Worm (Caenorhabditis elegans): ENCODE data around the gene lin-40.

Gene lin-40

DNA sequence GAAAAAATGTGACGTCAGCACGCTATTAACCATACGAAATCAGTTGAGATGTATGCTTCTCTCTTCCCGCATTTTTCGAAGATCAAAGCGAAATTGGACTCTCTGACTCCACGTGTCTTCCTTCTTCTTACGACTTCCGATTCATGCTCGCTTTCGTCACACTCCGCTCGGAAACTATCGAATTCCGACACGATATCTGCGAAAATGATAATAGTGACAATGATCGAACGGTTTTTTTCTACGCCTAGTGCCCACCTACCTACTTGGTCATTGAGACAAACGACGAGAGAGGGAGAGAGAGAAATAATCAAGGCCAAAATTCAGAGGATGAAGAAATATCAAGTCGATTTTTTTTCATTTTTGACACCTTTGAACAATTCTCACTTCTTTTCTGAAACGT, 11.1 kb upstream of the lin-40 start (continued):
- TF ChIP-seq nhr-28 (tag; optimal IDR thresholded peaks at IDR 0.05), result no peak
- TF ChIP-seq mep-1 (tag; optimal IDR thresholded peaks at IDR 0.05), result peak; percentile 12
- no peak for TF ChIP-seq C16A3.4 (tag; optimal IDR thresholded peaks at IDR 0.05)
- TF ChIP-seq blmp-1 (tag; optimal IDR thresholded peaks at IDR 0.05), result peak; percentile 72
- no peak for TF ChIP-seq irx-1 (tag; optimal IDR thresholded peaks at IDR 0.05)

DNA sequence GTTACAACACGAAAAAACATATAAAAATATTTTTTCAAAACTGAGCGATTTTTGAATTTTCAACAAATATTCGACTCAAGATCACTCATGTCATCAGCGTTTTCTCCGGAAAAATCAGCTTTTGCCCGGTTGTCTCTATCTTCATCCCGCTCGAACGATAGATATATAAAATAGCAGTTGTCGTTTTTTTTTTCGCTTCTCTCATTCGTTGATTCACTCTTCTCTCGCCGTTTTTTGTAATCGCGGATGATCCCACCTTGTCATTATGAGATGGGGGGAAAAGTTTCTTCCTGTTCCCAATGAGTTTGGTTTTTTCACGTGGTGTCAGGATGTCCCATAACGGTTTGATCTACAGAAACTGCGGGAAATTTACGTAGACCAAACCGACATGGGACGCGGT, 9.5 kb upstream of the lin-40 start:
- TF ChIP-seq lin-14 (GFP tag; optimal IDR thresholded peaks at IDR 0.05) (peak; percentile 57), rnt-1 (tag; optimal IDR thresholded peaks at IDR 0.05) (peak; percentile 45), nhr-71 (tag; optimal IDR thresholded peaks at IDR 0.05) (peak; percentile 43), unc-130 (tag; optimal IDR thresholded peaks at IDR 0.05) (peak; percentile 21), unc-30 (tag; optimal IDR thresholded peaks at IDR 0.05) (no peak), efl-1 (optimal IDR thresholded peaks at IDR 0.05) (no peak), efl-1 (GFP tag; optimal IDR thresholded peaks at IDR 0.05 in 1 of 2) (peak in 1 of 2 experiments; percentile 68), alr-1 (tag; optimal IDR thresholded peaks at IDR 0.05; ENCODE audit: borderline replicate concordance) (no peak), blmp-1 (tag; optimal IDR thresholded peaks at IDR 0.05) (peak; percentile 27), lsy-2 (tag; optimal IDR thresholded peaks at IDR 0.05) (peak in 1 of 2 experiments; percentile 13), snu-23 (GFP tag; optimal IDR thresholded peaks at IDR 0.05) (peak; percentile 10)

ce11 chrV:3697071-3697470, 7.7 kb upstream of the lin-40 start:
- TF ChIP-seq pqm-1 (tag; optimal IDR thresholded peaks at IDR 0.05) (no peak), lin-14 (GFP tag; optimal IDR thresholded peaks at IDR 0.05) (peak; percentile 34), C34B4.2 (tag; optimal IDR thresholded peaks at IDR 0.05) (no peak), nhr-20 (tag; optimal IDR thresholded peaks at IDR 0.05) (peak; percentile 24), mef-2 (tag; optimal IDR thresholded peaks at IDR 0.05) (no peak), efl-1 (optimal IDR thresholded peaks at IDR 0.05) (no peak), efl-1 (GFP tag; optimal IDR thresholded peaks at IDR 0.05 in 1 of 2) (peak in 1 of 2 experiments; percentile 48), F16B12.6 (tag; optimal IDR thresholded peaks at IDR 0.05) (no peak), elt-3 (tag; optimal IDR thresholded peaks at IDR 0.05) (peak in 1 of 6 experiments; percentile 58), nhr-85 (tag) (peak; percentile 43), elt-2 (tag; optimal IDR thresholded peaks at IDR 0.05) (peak; percentile 86), lin-35 (GFP tag; optimal IDR thresholded peaks at IDR 0.05) (peak in 1 of 2 experiments; percentile 10), mdl-1 (tag; optimal IDR thresholded peaks at IDR 0.05) (peak in 1 of 2 experiments; percentile 23), blmp-1 (tag; optimal IDR thresholded peaks at IDR 0.05) (peak; percentile 62), nhr-71 (tag; optimal IDR thresholded peaks at IDR 0.05) (peak; percentile 38), nhr-19 (GFP tag; conservative IDR thresholded peaks at IDR 0.05) (no peak), lin-13 (GFP tag; optimal IDR thresholded peaks at IDR 0.05) (no peak), lsy-2 (tag; optimal IDR thresholded peaks at IDR 0.05) (peak in 1 of 2 experiments; percentile 41), unc-98 (GFP tag; IDR thresholded peaks at IDR 0.05) (no peak), unc-86 (tag; optimal IDR thresholded peaks at IDR 0.05) (no peak), lir-3 (tag; optimal IDR thresholded peaks at IDR 0.05; ENCODE audit: poor library complexity) (no peak), unc-30 (tag; optimal IDR thresholded peaks at IDR 0.05) (no peak), xbp-1 (tag; optimal IDR thresholded peaks at IDR 0.05) (no peak), snu-23 (GFP tag; optimal IDR thresholded peaks at IDR 0.05) (peak; percentile 11)

ce11 chrV:3698497-3698896, 6.3 kb upstream of the lin-40 start:
- no peak for TF ChIP-seq ztf-11 (tag; optimal IDR thresholded peaks at IDR 0.05)
- TF ChIP-seq blmp-1 (tag; optimal IDR thresholded peaks at IDR 0.05), result no peak
- TF ChIP-seq efl-1 (optimal IDR thresholded peaks at IDR 0.05), result no peak
- no peak for TF ChIP-seq efl-1 (GFP tag; optimal IDR thresholded peaks at IDR 0.05 in 1 of 2)
- no peak for TF ChIP-seq nhr-84 (tag; optimal IDR thresholded peaks at IDR 0.05)
- TF ChIP-seq fkh-8 (tag; optimal IDR thresholded peaks at IDR 0.05), result no peak
- no peak for TF ChIP-seq irx-1 (tag; optimal IDR thresholded peaks at IDR 0.05)
- TF ChIP-seq ceh-82 (tag; optimal IDR thresholded peaks at IDR 0.05), result no peak
- no peak for TF ChIP-seq mdl-1 (tag; optimal IDR thresholded peaks at IDR 0.05)
- no peak for TF ChIP-seq unc-30 (tag; optimal IDR thresholded peaks at IDR 0.05)
- no peak for TF ChIP-seq ceh-88 (GFP tag; IDR thresholded peaks at IDR 0.05)
- no peak for TF ChIP-seq nhr-28 (tag; optimal IDR thresholded peaks at IDR 0.05)
- no peak for TF ChIP-seq xbp-1 (tag; optimal IDR thresholded peaks at IDR 0.05)
- no peak for TF ChIP-seq lin-15B (tag; optimal IDR thresholded peaks at IDR 0.05)
- TF ChIP-seq zip-4 (GFP tag; optimal IDR thresholded peaks at IDR 0.05), result no peak
- TF ChIP-seq C04F5.9 (tag; optimal IDR thresholded peaks at IDR 0.05), result no peak
- TF ChIP-seq lin-39 (tag; optimal IDR thresholded peaks at IDR 0.05), result no peak
- TF ChIP-seq pag-3 (tag; optimal IDR thresholded peaks at IDR 0.05; ENCODE audit: borderline replicate concordance, insufficient read depth), result no peak
- no peak for TF ChIP-seq sox-4 (tag; optimal IDR thresholded peaks at IDR 0.05)
- no peak for TF ChIP-seq lin-13 (GFP tag; optimal IDR thresholded peaks at IDR 0.05)
